Fruit fly (Drosophila melanogaster) whole organism, embryonic: Measurements from ENCODE around the gene CG32642.

ENCODE experiments used
- CG17612 ChIP-seq: fragments of 200-800 bp; sonication (Bioruptor generic); IDR thresholded peaks from 2 replicates; pipeline ENCODE4 v1.3.6; 2022; ENCODE audit warnings: missing biosample characterization, missing genetic modification characterization
- CG6791 ChIP-seq: fragments of 200-800 bp; sonication (Bioruptor generic); IDR thresholded peaks from 3 replicates; pipeline ENCODE4 v1.3.6; 2022; ENCODE audit warnings: missing biosample characterization, missing genetic modification characterization; ENCODE audit not compliant: partially characterized antibody
- CG9932 ChIP-seq: fragments of 200-800 bp; sonication (Bioruptor generic); IDR thresholded peaks from 2 replicates; pipeline ENCODE4 v1.3.6; 2022; ENCODE audit warnings: missing biosample characterization, missing genetic modification characterization
- Hr3 ChIP-seq: fragments of 200-800 bp; sonication (Bioruptor generic); optimal IDR thresholded peaks from 3 replicates; lab custom pipeline; 2016; ENCODE audit warnings: missing biosample characterization, missing genetic modification characterization
- az2 ChIP-seq: fragments of 200-800 bp; sonication (Bioruptor generic); optimal IDR thresholded peaks from 3 replicates; lab custom pipeline; 2016; ENCODE audit warnings: missing biosample characterization, missing genetic modification characterization
- bigmax ChIP-seq: fragments of 200-800 bp; sonication (Bioruptor generic); optimal IDR thresholded peaks from 2 replicates; lab custom pipeline; 2018; ENCODE audit warnings: missing biosample characterization, mild to moderate bottlenecking, missing genetic modification characterization
- fru ChIP-seq: fragments of >200 bp; optimal IDR thresholded peaks from 2 replicates; lab custom pipeline; 2017
- gem ChIP-seq: fragments of 200-800 bp; sonication (Bioruptor generic); optimal IDR thresholded peaks from 2 replicates; lab custom pipeline; 2019; ENCODE audit warnings: missing biosample characterization, mild to moderate bottlenecking, missing genetic modification characterization, moderate library complexity
- run ChIP-seq: fragments of 200-800 bp; sonication (Bioruptor generic); optimal IDR thresholded peaks from 3 replicates; lab custom pipeline; 2018; ENCODE audit warnings: missing biosample characterization, mild to moderate bottlenecking, missing genetic modification characterization

DNA sequence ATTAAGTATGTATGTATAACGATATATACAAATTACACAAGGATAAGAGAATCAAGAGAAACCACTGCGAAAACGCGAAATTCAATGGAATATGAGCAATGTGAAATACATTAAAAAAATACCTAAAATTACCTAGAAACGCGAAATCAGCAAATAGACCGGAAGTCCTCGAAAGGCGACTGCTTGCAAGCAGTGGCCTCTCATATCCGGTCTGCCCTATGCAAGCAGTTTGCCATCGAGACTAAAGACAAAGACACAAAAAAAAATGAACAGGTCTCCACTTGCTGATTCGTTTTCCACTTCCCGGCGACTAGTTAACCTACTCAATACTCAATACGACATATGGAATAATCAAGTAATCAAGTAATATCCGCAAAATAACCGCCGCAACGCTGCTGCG is 11.3 kb upstream of the CG32642 start:
- TF ChIP-seq run (tag; lab: Kevin White, UChicago) (no peak), fru (no peak), bigmax (GFP tag; lab: Kevin White, UChicago) (no peak), CG9932 (GFP tag; lab: Robert Waterston, UW) (no peak), Hr3 (GFP tag; lab: Kevin White, UChicago) (no peak), CG17612 (GFP tag; lab: Robert Waterston, UW) (no peak), gem (tag; lab: Kevin White, UChicago) (no peak), az2 (no peak), CG6791 (no peak)
